Fruit fly (Drosophila melanogaster): ENCODE measurements around the gene CG5592.

CG5592 gene

DNA sequence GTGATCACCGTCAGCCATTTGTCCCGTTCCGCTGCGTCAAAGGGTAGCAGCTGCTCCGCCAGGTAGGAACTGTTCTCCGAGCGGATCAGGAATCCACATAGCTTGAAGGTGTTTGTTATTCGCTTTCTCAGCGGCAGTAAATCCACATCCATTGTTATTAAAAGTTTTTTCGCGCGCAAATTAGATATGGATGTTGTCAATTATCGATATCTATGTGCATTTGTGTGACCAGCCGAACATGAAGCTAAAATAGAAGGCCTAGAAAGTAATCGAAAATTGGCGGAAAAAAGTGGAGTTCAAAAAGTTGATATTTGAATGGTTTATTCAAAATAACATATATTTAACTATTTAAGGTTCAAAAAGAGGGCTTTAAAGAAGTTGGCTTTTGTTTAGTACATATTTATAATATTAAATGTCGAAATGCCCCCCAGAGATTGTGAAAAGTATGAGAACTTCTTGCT, at the start of gene CG5592, which contains the start of gene PolE2:
Gene CG5592, plus strand, starts transcription at position 411 of the 461 bp plus-strand sequence.
Gene PolE2, minus strand, starts transcription at position 208 of the 461 bp plus-strand sequence.
- TF ChIP-seq CG8478 (optimal IDR thresholded peaks at IDR 0.05) (no peak), CTCF (optimal IDR thresholded peaks at IDR 0.05) (no peak)

DNA sequence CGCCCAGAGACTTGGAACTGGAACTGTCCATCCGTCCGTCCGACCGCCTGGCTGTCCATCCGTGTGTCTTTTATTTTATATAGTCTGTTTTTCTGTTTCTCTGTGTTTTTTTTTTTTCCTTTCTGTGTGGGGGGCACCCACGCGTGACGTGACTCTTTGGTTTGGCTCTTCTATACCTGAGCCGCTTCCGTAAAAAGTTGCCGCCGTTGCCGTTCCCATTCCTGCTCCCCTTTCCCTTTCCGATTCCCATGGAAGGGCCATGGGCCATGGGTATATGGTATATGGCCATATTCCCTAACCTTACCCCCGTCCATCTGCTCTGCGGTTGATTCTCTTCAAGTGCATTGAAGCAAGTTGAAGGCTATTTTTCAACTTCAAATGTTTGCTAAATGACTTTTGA, 48.5 kb upstream of the CG5592 start:
- TF ChIP-seq CTCF (optimal IDR thresholded peaks at IDR 0.05) (no peak), CG8478 (optimal IDR thresholded peaks at IDR 0.05) (no peak)

DNA sequence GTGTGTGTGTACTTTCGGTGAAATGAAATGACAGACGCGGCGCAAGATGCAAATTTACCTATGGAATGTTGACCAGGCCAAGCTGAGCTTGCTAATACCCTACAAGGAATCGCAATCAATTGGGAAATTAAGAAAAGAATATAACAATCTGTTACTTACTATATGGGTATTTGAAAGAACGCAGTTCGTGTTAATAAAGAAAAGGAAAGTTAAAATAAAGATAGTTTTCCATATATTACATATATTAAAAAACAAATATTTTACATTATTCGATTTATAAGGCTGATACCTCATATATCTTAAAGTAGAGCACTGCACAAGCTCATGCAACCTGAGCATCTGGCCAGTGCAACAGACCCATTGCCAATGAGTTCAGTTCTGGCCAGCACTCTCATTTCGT, 45.8 kb upstream of the CG5592 start:
- TF ChIP-seq CTCF (optimal IDR thresholded peaks at IDR 0.05) (no peak), CG8478 (optimal IDR thresholded peaks at IDR 0.05) (no peak)

DNA sequence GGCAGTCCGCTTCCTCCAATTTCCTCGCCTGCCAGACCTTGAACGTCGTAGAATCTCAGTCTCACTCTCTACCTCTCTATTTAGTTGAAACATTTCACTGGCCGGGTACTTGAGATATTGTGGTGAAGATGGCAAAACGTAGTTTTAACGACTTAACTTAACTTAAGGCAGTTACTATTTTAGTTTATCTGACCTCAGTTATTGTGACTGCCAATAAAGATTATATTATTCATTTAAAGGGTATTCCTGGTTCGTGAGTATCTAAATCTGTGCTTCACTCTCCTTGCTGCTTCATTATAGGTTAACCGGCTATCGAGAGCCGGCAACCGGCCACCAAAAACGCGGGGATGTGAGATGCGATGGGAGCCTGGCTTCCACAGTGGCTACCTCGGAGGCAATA, 42.3 kb upstream of the CG5592 start:
- TF ChIP-seq CTCF (optimal IDR thresholded peaks at IDR 0.05) (no peak), CG8478 (optimal IDR thresholded peaks at IDR 0.05) (no peak)

DNA sequence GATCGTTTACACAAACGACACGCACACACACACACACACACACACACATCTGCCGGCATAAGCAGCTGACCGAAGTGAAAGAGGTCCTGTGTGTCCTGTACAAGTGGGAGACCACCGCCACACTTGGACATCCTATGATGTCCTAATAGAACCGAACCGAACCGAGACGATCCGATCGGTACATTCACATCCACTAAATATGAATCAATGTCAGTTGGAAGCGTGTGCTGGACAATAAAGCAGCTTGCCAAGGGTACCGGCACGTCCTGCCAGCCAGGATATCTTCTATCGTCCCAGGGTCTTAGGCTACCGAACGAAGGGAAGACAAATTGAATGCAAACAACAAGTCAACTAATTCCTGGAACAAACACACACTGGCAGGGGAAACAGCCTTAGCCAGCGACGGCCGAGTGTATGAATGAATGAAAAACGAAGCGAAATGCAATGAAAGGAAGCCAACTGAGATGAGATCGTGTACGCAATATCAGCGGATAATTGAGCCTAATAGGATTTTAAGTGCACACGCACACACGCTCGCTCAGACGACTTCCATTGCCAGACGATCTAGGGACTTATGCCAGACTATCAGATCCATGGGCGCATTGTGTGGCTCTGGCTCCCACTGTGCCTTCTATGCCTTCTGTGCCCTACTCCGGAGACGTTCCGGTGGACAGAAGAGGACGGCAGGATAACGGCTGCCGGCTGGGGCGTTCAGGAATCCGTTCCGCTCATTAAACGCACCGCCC, 41.2 kb upstream of the CG5592 start:
- TF ChIP-seq CG8478 (optimal IDR thresholded peaks at IDR 0.05): no peak
- TF ChIP-seq CTCF (optimal IDR thresholded peaks at IDR 0.05): no peak

DNA sequence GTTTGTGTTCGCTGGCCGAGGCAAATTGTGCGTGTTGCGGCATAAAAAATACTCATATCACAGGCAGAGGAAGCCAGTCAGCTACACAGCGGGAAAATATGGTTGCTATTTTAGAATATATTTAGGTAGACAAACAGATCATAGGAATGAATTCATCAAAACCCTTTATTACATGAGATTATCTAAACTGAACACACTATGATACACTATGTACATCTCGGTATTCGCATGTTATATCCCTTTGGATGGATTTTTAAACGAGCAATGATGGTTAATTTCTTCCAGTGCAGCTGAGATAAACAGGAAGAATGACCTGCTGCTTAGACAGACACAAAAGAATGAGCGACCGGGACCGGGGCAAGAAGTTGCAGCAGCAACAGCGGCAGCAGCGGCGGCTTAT, 40.5 kb upstream of the CG5592 start:
- TF ChIP-seq CG8478 (optimal IDR thresholded peaks at IDR 0.05) (no peak), CTCF (optimal IDR thresholded peaks at IDR 0.05) (no peak)

DNA sequence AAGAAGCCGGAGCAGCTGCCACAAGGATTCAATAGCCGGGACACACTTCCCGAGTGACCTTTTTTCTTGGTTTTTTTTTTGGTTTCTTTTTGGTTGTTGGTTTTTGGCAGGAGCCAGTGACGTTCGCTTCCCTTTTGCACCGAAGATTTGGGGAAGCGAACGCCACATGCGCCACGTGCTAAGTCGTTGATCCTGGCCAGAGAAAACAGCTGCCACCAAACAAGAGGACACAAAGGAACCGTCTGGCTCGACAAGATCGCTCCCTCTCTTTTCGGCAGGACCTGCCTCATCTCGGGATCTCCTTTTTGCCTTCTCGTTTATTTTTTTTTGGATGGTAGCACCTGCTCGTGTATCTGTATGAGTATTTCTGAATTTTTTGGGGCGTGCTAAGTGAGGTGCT, 38.4 kb upstream of the CG5592 start:
- no peak for TF ChIP-seq CTCF (optimal IDR thresholded peaks at IDR 0.05)
- TF ChIP-seq CG8478 (optimal IDR thresholded peaks at IDR 0.05): no peak

DNA sequence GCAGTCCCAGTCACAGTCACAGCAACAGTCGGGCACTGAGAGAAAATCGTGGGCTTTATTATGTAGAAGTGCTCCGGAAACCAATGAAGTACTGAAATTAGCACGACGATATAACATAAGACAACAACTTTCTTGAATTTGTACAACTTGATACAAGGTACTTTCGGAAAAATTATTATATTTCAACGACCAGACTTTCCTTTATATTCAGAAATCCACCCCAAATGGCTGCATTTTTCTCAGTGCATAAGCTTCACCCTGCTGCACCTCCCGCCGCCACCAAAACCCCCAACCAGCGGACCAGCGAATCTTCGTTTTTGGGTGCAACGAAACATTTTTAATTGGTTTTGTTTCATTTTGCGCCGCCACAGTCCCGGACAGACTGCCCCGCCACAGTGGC, 34.4 kb upstream of the CG5592 start:
- TF ChIP-seq CG8478 (optimal IDR thresholded peaks at IDR 0.05): no peak

DNA sequence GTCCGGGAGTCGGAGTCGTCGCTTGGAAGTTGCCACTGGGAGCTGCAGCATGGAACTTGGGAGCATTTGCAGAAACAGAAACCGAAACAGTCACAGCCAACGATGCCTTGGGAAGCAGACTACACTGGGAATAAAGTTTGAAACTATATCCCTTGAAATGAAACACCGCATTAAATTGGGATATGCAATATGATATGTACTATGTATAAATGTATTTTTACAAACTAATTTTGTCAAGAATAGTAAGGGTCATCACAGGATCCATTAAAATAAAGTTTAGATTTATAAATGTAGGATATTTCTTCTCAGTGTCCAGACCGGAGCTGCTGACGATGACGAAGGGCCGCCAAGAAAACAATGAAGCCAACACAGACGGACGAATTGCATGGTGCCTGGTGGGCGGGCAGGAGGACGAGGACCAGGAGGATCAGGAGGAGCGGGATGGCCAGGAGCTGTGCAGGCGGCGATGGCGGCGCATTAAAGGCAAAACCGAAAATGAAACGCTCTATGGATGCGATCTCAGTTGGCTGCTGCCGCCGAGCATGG, 33.5 kb upstream of the CG5592 start:
- TF ChIP-seq CG8478 (optimal IDR thresholded peaks at IDR 0.05) (no peak), CTCF (optimal IDR thresholded peaks at IDR 0.05) (no peak)

DNA sequence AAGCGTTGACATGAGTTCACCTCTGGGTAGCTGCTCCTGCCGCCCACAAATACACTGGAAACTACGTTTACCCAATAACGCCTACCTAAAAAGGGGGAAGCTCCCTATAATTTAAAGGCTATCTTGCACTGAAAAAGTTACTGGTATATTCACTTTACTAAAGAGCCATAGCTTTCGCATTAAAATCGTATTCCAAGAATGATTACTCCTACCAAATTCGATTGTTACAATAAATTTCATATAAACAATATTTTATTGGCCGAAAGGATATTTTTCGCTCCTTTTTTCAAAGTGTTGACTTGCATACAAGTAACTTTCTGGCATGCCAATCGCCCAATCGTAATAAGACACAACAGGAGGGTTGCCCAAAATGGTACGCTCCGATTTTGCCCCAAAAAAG, 30.5 kb upstream of the CG5592 start:
- TF ChIP-seq CTCF (optimal IDR thresholded peaks at IDR 0.05) (no peak), CG8478 (optimal IDR thresholded peaks at IDR 0.05) (no peak)

DNA sequence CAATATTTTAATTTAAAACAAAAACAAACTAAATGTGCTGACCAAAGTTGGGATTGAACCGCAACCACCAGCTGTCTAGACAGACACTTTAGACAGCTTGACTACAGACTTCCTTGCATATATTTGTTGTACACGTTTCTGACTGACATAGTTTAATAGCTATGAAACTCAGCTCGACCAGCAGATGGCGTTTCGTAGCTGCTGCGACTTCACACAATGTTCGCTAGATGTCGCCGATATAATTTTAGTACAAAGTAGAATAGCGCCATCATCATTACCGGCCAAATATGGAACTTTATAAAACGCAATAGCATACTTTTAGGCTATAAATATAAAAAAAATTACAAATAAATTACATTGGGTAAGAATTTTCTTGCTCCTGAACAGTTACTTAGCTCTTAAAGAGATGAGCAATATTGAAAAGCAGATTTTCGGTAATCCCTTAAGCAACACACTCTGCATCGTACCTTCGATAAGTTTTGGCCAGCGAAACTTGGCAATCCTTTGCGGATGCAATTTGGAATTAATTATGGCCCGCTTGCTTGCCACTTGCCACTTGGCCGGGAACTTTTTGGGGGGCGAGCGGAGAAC, 27.7 kb upstream of the CG5592 start:
- no peak for TF ChIP-seq CG8478 (optimal IDR thresholded peaks at IDR 0.05)
- TF ChIP-seq CTCF (optimal IDR thresholded peaks at IDR 0.05): peak; percentile 100

DNA sequence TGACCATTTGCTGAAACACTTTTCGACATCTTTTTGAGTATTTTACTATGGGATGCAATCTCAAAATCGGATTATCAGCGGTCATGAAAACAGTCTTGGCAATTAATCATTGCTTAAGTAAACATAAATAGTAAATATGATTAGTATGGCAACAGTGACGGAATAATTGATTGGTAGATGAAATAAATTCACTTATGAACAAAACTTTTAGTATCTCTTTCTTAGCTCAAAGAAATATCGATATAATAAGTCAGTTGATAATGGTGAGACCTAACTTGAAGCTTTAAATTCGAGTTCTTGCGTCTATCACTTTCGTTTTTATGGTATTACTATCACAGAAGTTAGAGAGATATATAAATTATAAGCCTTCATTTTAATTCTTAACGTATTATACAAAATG, 26.2 kb upstream of the CG5592 start, which contains the start of gene CG5568:
Gene CG5568, plus strand, starts transcription at position 301 of the 400 bp plus-strand sequence.
- no peak for TF ChIP-seq CTCF (optimal IDR thresholded peaks at IDR 0.05)
- no peak for TF ChIP-seq CG8478 (optimal IDR thresholded peaks at IDR 0.05)

DNA sequence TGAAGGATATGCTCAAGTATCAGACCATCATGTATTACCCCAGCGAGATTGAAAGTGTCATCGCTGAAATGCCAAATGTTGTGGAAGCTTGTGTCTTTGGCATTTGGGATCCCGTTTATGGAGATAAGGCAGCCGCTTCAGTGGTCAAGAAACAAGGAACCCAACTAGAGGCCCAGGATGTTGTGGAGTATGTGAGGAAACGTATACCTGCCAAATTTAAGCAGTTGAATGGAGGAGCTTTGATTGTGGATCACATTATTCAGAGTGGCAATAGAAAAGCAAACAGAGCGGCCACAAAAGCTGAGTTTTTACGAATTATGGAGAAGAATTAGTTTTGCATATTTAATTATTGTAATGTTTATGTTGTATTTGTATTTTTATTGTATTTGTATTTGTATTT, 24.4 kb upstream of the CG5592 start, which contains the start of gene CG18586:
Gene CG18586, plus strand, starts transcription at position 301 of the 400 bp plus-strand sequence.
- TF ChIP-seq CG8478 (optimal IDR thresholded peaks at IDR 0.05) (no peak), CTCF (optimal IDR thresholded peaks at IDR 0.05) (no peak)

DNA sequence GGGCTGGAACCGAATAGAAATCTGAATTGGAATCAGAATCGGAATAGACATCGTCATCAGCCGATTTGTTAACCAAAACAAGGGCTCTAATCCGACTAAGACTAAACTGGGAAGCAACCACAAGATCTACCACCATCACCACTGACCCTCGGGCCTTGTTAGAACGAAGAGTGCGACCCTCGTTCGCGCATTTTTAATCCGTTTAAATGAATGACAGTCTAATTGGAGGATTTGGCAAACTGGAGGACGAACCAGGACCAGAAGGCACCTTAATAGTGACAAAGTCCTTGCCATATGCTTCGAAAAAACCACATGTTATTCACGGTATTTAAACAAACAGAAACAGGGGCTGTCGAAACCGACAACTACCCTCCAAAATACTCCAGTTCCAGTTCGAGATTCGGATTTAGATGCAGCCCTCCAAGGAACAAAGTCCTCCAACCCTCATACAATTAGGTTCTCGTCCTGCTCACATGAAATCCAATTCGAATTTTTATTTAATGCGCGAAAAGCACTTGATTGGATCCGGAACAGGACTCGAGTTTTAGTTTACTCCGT, 18.6 kb upstream of the CG5592 start:
- no peak for TF ChIP-seq CG8478 (optimal IDR thresholded peaks at IDR 0.05)
- TF ChIP-seq CTCF (optimal IDR thresholded peaks at IDR 0.05): no peak

DNA sequence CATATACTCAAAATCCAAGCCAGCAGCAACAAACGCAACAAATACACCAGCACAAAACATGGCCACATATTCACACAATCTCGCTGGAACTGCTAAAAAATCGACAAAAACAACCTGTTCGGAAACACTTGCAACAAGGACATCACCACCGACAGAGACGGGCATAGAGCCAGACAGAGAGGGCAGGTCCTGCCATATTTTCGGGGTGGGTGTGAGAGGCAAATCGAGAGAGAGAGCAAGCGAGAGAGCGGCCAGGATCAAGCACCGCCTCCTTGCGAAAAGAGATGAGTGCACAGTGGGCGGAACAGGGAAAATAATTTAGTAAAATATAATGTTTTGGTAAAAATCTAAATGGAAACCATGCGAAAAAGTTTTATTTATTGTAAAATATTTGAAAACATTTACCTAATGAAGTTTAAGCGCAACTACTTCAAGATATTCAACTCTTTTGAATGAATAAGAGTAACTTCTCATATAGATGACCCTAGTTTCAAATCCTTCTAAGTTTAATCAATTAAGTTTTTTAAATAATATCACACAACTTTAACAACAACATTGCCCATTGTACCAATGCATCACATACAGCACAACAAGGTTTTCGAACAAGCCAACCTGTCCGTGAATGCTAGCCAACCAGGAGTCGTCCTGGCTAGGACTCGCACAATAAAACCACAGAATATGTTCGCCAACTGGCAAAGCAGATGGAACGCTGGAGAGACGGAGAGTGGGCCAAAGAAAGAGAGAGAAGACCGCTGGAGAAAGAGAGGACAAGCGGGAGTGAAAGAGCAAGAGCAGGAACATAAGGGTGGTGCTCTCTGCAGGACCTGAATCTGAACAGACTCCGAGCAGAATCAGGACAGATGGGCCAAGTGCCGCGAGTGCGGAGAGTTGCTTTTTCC, 15.9 kb upstream of the CG5592 start:
- TF ChIP-seq CG8478 (optimal IDR thresholded peaks at IDR 0.05) (no peak), CTCF (optimal IDR thresholded peaks at IDR 0.05) (peak in 1 of 2 experiments; percentile 28)

Data from S2 (cell line).